Worm (Caenorhabditis elegans): ENCODE data around the gene F32D1.7.

The F32D1.7 gene

ce11 chrV:4364517-4364916 lies 11.5 kb downstream of the F32D1.7 start, which contains the start of gene grl-13:
Gene grl-13 (minus strand): TSS chrV:4364617.
- TF ChIP-seq scrt-1 (GFP tag; IDR thresholded peaks at IDR 0.05): no peak

DNA sequence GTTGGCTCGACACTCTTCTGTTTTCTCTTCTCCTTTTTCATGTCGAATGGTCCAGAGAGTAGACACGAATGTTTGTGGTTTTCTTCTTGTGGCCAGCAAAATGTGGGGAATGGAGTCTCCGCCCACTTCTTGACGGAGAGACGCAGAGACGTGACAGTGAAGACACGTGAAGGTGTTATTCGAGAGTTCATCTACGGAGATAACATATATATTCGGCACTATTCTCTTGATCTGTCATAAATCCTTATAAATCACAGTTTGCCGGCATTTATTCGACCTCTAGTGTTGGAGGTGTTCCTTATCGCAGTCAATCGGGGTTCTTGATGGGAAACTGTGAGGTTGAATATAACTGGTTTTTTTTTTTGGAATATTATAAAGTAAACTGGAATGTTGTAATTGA lies 14.5 kb downstream of the F32D1.7 start, which contains the start of gene F32D1.3:
F32D1.3 (minus strand) TSS at position 65 of the 400 bp plus-strand sequence.
- TF ChIP-seq tbx-37 (GFP tag; conservative IDR thresholded peaks at IDR 0.05): no peak
- no peak for TF ChIP-seq ama-1 (optimal IDR thresholded peaks at IDR 0.05)
- TF ChIP-seq scrt-1 (GFP tag; IDR thresholded peaks at IDR 0.05): no peak
- no peak for TF ChIP-seq ets-7 (tag; optimal IDR thresholded peaks at IDR 0.05)
- TF ChIP-seq tbx-11 (GFP tag; IDR thresholded peaks at IDR 0.05): no peak
- TF ChIP-seq tra-4 (tag; optimal IDR thresholded peaks at IDR 0.05): no peak
- TF ChIP-seq sea-1 (GFP tag; conservative IDR thresholded peaks at IDR 0.05): no peak
- TF ChIP-seq hmg-4 (GFP tag; optimal IDR thresholded peaks at IDR 0.05): no peak
- TF ChIP-seq ceh-13 (GFP tag; optimal IDR thresholded peaks at IDR 0.05): no peak
- no peak for TF ChIP-seq F13C5.2 (tag; optimal IDR thresholded peaks at IDR 0.05)
- TF ChIP-seq B0310.2 (tag; optimal IDR thresholded peaks at IDR 0.05): no peak
- no peak for TF ChIP-seq flt-1 (GFP tag; IDR thresholded peaks at IDR 0.05)
- no peak for TF ChIP-seq hmbx-1 (tag; optimal IDR thresholded peaks at IDR 0.05)
- TF ChIP-seq pes-1 (GFP tag; IDR thresholded peaks at IDR 0.05): no peak
- TF ChIP-seq ceh-36 (tag; optimal IDR thresholded peaks at IDR 0.05): no peak
- TF ChIP-seq hnd-1 (tag; optimal IDR thresholded peaks at IDR 0.05): no peak
- no peak for TF ChIP-seq aly-1 (tag; optimal IDR thresholded peaks at IDR 0.05)

ce11 chrV:4360018-4360417 lies 16.0 kb downstream of the F32D1.7 start:
- TF ChIP-seq hmbx-1 (tag; optimal IDR thresholded peaks at IDR 0.05): no peak
- TF ChIP-seq tbx-11 (GFP tag; IDR thresholded peaks at IDR 0.05): no peak
- TF ChIP-seq flt-1 (GFP tag; IDR thresholded peaks at IDR 0.05): no peak
- TF ChIP-seq tbx-37 (GFP tag; conservative IDR thresholded peaks at IDR 0.05): no peak
- no peak for TF ChIP-seq hnd-1 (tag; optimal IDR thresholded peaks at IDR 0.05)
- TF ChIP-seq ets-7 (tag; optimal IDR thresholded peaks at IDR 0.05): no peak
- TF ChIP-seq pes-1 (GFP tag; IDR thresholded peaks at IDR 0.05): no peak
- TF ChIP-seq ceh-36 (tag; optimal IDR thresholded peaks at IDR 0.05): no peak

DNA sequence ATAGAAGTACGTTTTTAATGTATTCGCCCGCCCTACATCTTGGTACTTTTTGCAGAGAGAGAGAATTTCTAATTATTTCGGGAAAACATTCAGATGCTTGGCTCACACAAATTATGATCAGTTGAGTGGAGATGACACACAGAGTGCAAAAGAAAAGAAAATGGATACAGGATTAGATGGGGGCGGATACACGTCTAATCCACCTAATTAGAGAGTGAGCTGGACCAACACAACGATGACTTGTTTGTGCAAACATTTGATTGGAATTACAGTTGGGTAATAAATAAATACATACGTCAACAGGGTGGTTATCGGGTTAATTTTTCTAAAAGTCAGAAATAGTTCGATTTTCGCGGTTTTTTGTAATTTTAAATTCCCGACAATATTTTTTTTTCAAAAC lies 16.8 kb downstream of the F32D1.7 start:
- no peak for TF ChIP-seq sea-1 (GFP tag; conservative IDR thresholded peaks at IDR 0.05)
- TF ChIP-seq tra-4 (tag; optimal IDR thresholded peaks at IDR 0.05): no peak
- no peak for TF ChIP-seq tbx-37 (GFP tag; conservative IDR thresholded peaks at IDR 0.05)
- TF ChIP-seq F13C5.2 (tag; optimal IDR thresholded peaks at IDR 0.05): no peak
- no peak for TF ChIP-seq flt-1 (GFP tag; IDR thresholded peaks at IDR 0.05)
- no peak for TF ChIP-seq hmg-4 (GFP tag; optimal IDR thresholded peaks at IDR 0.05)
- TF ChIP-seq tbx-11 (GFP tag; IDR thresholded peaks at IDR 0.05): no peak
- TF ChIP-seq hnd-1 (tag; optimal IDR thresholded peaks at IDR 0.05): no peak
- no peak for TF ChIP-seq ceh-13 (GFP tag; optimal IDR thresholded peaks at IDR 0.05)
- no peak for TF ChIP-seq B0310.2 (tag; optimal IDR thresholded peaks at IDR 0.05)
- no peak for TF ChIP-seq hmbx-1 (tag; optimal IDR thresholded peaks at IDR 0.05)
- TF ChIP-seq aly-1 (tag; optimal IDR thresholded peaks at IDR 0.05): no peak
- no peak for TF ChIP-seq ets-7 (tag; optimal IDR thresholded peaks at IDR 0.05)
- no peak for TF ChIP-seq scrt-1 (GFP tag; IDR thresholded peaks at IDR 0.05)
- TF ChIP-seq ceh-36 (tag; optimal IDR thresholded peaks at IDR 0.05): no peak
- TF ChIP-seq pes-1 (GFP tag; IDR thresholded peaks at IDR 0.05): no peak
- TF ChIP-seq ama-1 (optimal IDR thresholded peaks at IDR 0.05): no peak

DNA sequence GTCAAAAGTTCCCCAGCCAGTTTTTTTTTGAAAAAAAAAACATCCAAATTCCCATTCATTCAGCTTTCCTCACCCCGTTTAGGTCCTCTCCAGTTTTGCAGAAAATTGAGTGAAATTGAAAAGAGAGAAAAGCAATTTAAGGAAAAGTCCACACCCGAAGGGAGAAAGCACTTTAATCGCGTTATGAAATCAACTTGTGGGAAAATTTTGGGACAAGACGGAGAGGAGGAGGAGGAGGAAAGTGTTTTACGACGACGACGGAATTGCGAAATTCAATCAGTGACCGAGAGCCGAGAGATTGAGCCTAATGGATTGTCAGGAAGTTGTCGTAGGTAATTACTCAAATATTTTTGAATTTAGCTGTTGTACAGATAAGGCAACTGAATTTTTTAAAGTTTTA lies 18.6 kb downstream of the F32D1.7 start:
- TF ChIP-seq aly-1 (tag; optimal IDR thresholded peaks at IDR 0.05) (no peak), tra-4 (tag; optimal IDR thresholded peaks at IDR 0.05) (no peak), ama-1 (optimal IDR thresholded peaks at IDR 0.05) (no peak), scrt-1 (GFP tag; IDR thresholded peaks at IDR 0.05) (no peak), sea-1 (GFP tag; conservative IDR thresholded peaks at IDR 0.05) (no peak), hnd-1 (tag; optimal IDR thresholded peaks at IDR 0.05) (no peak), hmbx-1 (tag; optimal IDR thresholded peaks at IDR 0.05) (no peak), ceh-36 (tag; optimal IDR thresholded peaks at IDR 0.05) (no peak), tbx-37 (GFP tag; conservative IDR thresholded peaks at IDR 0.05) (no peak), hmg-4 (GFP tag; optimal IDR thresholded peaks at IDR 0.05) (no peak), F13C5.2 (tag; optimal IDR thresholded peaks at IDR 0.05) (no peak), flt-1 (GFP tag; IDR thresholded peaks at IDR 0.05) (no peak), ceh-13 (GFP tag; optimal IDR thresholded peaks at IDR 0.05) (no peak), B0310.2 (tag; optimal IDR thresholded peaks at IDR 0.05) (no peak), pes-1 (GFP tag; IDR thresholded peaks at IDR 0.05) (no peak), tbx-11 (GFP tag; IDR thresholded peaks at IDR 0.05) (no peak)

DNA sequence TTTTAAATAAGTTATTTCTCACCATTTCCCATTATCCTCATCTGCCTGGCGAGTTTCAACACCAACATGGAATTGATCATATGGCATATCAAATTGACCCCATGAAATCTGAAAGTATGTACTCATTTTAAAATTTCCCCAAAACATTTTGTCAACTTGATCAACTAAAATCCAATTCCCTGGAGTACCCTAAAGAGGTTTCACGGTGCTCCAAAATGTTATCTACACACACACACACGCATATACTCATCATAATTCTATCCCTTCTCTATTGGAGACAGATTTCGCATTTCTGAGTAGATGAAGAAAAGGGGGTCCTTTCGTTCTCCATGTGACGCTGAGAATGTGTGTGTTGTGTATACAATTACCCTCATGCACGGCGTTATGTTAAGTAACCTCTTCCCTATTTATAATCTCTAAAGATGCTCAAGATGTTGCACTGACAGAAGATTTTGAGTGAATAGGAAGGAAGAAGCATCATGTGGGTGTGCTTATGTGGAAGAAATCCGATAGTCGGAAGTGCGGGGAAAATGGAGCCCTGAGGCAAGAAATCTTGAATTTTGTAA lies 19.8 kb downstream of the F32D1.7 start:
- TF ChIP-seq flt-1 (GFP tag; IDR thresholded peaks at IDR 0.05) (no peak), tbx-37 (GFP tag; conservative IDR thresholded peaks at IDR 0.05) (no peak), F13C5.2 (tag; optimal IDR thresholded peaks at IDR 0.05) (no peak), pes-1 (GFP tag; IDR thresholded peaks at IDR 0.05) (no peak), B0310.2 (tag; optimal IDR thresholded peaks at IDR 0.05) (no peak)

- no peak for TF ChIP-seq ceh-36 (tag; optimal IDR thresholded peaks at IDR 0.05)
- no peak for TF ChIP-seq ceh-13 (GFP tag; optimal IDR thresholded peaks at IDR 0.05)
- TF ChIP-seq scrt-1 (GFP tag; IDR thresholded peaks at IDR 0.05): no peak
- no peak for TF ChIP-seq hmg-4 (GFP tag; optimal IDR thresholded peaks at IDR 0.05)
- TF ChIP-seq tra-4 (tag; optimal IDR thresholded peaks at IDR 0.05): no peak
- no peak for TF ChIP-seq hnd-1 (tag; optimal IDR thresholded peaks at IDR 0.05)
Measured at ce11 chrV:4346799-4347198, 29.2 kb downstream of the F32D1.7 start, which contains the start of gene mcm-7. Gene mcm-7 (plus strand): TSS chrV:4347166.

DNA sequence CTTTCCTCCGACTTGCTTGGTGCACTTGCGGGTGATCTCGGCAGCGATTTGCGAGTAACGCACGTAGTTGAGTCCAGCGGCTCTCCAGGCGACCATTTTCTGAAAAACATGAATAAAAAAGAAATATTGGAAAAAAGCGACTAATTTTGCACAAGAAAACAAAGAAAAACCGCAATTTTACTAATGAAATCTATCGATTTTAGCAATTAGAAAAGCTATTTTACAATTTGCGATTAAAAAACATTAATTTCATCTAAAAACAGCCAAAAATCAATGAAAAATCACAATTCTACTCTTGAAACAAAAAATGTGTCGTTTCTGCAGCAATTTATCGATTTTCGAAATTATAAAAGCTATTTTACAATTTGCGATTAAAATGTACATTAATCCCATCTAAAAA lies 29.6 kb downstream of the F32D1.7 start, which contains the start of gene hpo-18:
hpo-18 (minus strand) TSS at position 101 of the 400 bp plus-strand sequence.
- TF ChIP-seq sea-1 (GFP tag; conservative IDR thresholded peaks at IDR 0.05): no peak
- TF ChIP-seq pes-1 (GFP tag; IDR thresholded peaks at IDR 0.05): no peak
- no peak for TF ChIP-seq hmbx-1 (tag; optimal IDR thresholded peaks at IDR 0.05)
- TF ChIP-seq scrt-1 (GFP tag; IDR thresholded peaks at IDR 0.05): no peak
- no peak for TF ChIP-seq flt-1 (GFP tag; IDR thresholded peaks at IDR 0.05)
- no peak for TF ChIP-seq hnd-1 (tag; optimal IDR thresholded peaks at IDR 0.05)
- no peak for TF ChIP-seq hmg-4 (GFP tag; optimal IDR thresholded peaks at IDR 0.05)
- no peak for TF ChIP-seq F13C5.2 (tag; optimal IDR thresholded peaks at IDR 0.05)
- no peak for TF ChIP-seq ama-1 (optimal IDR thresholded peaks at IDR 0.05)
- TF ChIP-seq ets-7 (tag; optimal IDR thresholded peaks at IDR 0.05): no peak
- TF ChIP-seq tbx-37 (GFP tag; conservative IDR thresholded peaks at IDR 0.05): no peak
- TF ChIP-seq ceh-13 (GFP tag; optimal IDR thresholded peaks at IDR 0.05): no peak
